Fruit fly (Drosophila melanogaster) whole organism, wandering third instar larva: ENCODE data around the gene CG32032.

Experiments used
- Abd-B ChIP-seq: fragments of >200 bp; optimal IDR thresholded peaks from 2 replicates; lab custom pipeline; 2017; ENCODE audit warnings: missing biosample characterization, missing genetic modification characterization
- CG32264 ChIP-seq: fragments of 200-800 bp; sonication (Bioruptor generic); optimal IDR thresholded peaks from 2 replicates; lab custom pipeline; 2016; ENCODE audit warnings: missing biosample characterization, missing genetic modification characterization
- CG9705 ChIP-seq: fragments of 200-800 bp; sonication (Bioruptor generic); optimal IDR thresholded peaks from 2 replicates; lab custom pipeline; 2018; ENCODE audit warnings: missing biosample characterization, mild to moderate bottlenecking, missing genetic modification characterization
- CrebA ChIP-seq: fragments of 200-800 bp; sonication (Bioruptor generic); optimal IDR thresholded peaks from 2 replicates; lab custom pipeline; 2016; ENCODE audit warnings: missing biosample characterization, mild to moderate bottlenecking, missing genetic modification characterization, borderline replicate concordance
- Dfd ChIP-seq: fragments of >200 bp; optimal IDR thresholded peaks from 2 replicates; lab custom pipeline; 2017; ENCODE audit warnings: missing biosample characterization, missing genetic modification characterization
- Dif ChIP-seq: fragments of 200-275, 200-300 bp; sonication (Bioruptor generic); optimal IDR thresholded peaks from 2 replicates; lab custom pipeline; 2018; ENCODE audit warnings: missing biosample characterization, missing genetic modification characterization; ENCODE audit not compliant: partially characterized antibody
- GATAd ChIP-seq: sonication (Bioruptor generic); optimal IDR thresholded peaks from 2 replicates; lab custom pipeline; 2016; ENCODE audit warnings: missing biosample characterization, missing genetic modification characterization
- HLH106 ChIP-seq: fragments of 200-800 bp; optimal IDR thresholded peaks from 3 replicates; lab custom pipeline; 2019; ENCODE audit warnings: missing biosample characterization, mild to moderate bottlenecking, missing genetic modification characterization, moderate library complexity
- Hnf4 ChIP-seq: fragments of 200-800 bp; sonication (Bioruptor generic); optimal IDR thresholded peaks from 2 replicates; lab custom pipeline; 2016; ENCODE audit warnings: missing biosample characterization, mild to moderate bottlenecking, missing genetic modification characterization
- Hr78 ChIP-seq: fragments of >200 bp; optimal IDR thresholded peaks from 2 replicates; lab custom pipeline; 2017; ENCODE audit warnings: missing biosample characterization, missing genetic modification characterization
- Hr83 ChIP-seq: fragments of 200-300 bp; sonication (Bioruptor generic); optimal IDR thresholded peaks from 2 replicates; lab custom pipeline; 2016; ENCODE audit warnings: missing biosample characterization, mild to moderate bottlenecking, missing genetic modification characterization, moderate library complexity; ENCODE audit not compliant: poor library complexity, severe bottlenecking
- Jra ChIP-seq: sonication (Bioruptor generic); optimal IDR thresholded peaks from 2 replicates; lab custom pipeline; 2016; ENCODE audit warnings: missing biosample characterization, missing genetic modification characterization
- Sp1 ChIP-seq: fragments of 200-800 bp; sonication (Bioruptor generic); optimal IDR thresholded peaks from 3 replicates; lab custom pipeline; 2019; ENCODE audit warnings: missing biosample characterization, mild to moderate bottlenecking, missing genetic modification characterization, moderate library complexity
- Vsx2 ChIP-seq: fragments of 200-300, 225-300 bp; sonication (Bioruptor generic); optimal IDR thresholded peaks from 2 replicates; lab custom pipeline; 2018; ENCODE audit warnings: missing biosample characterization, missing genetic modification characterization; ENCODE audit not compliant: partially characterized antibody
- br ChIP-seq: fragments of 200-800 bp; sonication (Bioruptor generic); optimal IDR thresholded peaks from 2 replicates; lab custom pipeline; 2016; ENCODE audit warnings: missing biosample characterization, missing genetic modification characterization
- dl ChIP-seq, 2 experiments: fragments of 175-275, 200-275 bp in 1 of 2; fragments of 200-275 bp in 1 of 2; sonication (Bioruptor generic); optimal IDR thresholded peaks; lab custom pipeline; 2018; ENCODE audit warnings: mild to moderate bottlenecking in 2 of 2, missing biosample characterization in 2 of 2, missing genetic modification characterization in 2 of 2, moderate library complexity in 2 of 2; ENCODE audit not compliant: partially characterized antibody in 2 of 2, insufficient read depth in 1 of 2
- dmrt93B ChIP-seq: fragments of 200-800 bp; sonication (Bioruptor generic); optimal IDR thresholded peaks from 2 replicates; lab custom pipeline; 2018; ENCODE audit warnings: missing biosample characterization, mild to moderate bottlenecking, missing genetic modification characterization
- dsf ChIP-seq: sonication (Bioruptor generic); optimal IDR thresholded peaks from 2 replicates; lab custom pipeline; 2016; ENCODE audit warnings: missing biosample characterization, missing genetic modification characterization, borderline replicate concordance
- ey ChIP-seq: fragments of 200-800 bp; sonication (Bioruptor generic); optimal IDR thresholded peaks from 2 replicates; lab custom pipeline; 2016; ENCODE audit warnings: missing biosample characterization, missing genetic modification characterization
- foxo ChIP-seq, 2 experiments: fragments of 200-800 bp; sonication (Bioruptor generic); optimal IDR thresholded peaks; 2 replicates in 1 of 2; 3 replicates in 1 of 2; lab custom pipeline; 2016 to 2017; ENCODE audit warnings: missing biosample characterization in 2 of 2, missing genetic modification characterization in 2 of 2
- fru ChIP-seq: fragments of 200-800 bp; sonication (Bioruptor generic); optimal IDR thresholded peaks from 3 replicates; lab custom pipeline; 2016; ENCODE audit warnings: missing biosample characterization, mild to moderate bottlenecking, missing genetic modification characterization
- h ChIP-seq: fragments of 200-800 bp; sonication (Bioruptor generic); optimal IDR thresholded peaks from 3 replicates; lab custom pipeline; 2016; ENCODE audit warnings: missing biosample characterization, mild to moderate bottlenecking, missing genetic modification characterization
- lola ChIP-seq: fragments of >200 bp; optimal IDR thresholded peaks from 2 replicates; lab custom pipeline; 2017; ENCODE audit warnings: missing biosample characterization, missing genetic modification characterization
- pan ChIP-seq: fragments of >200 bp; optimal IDR thresholded peaks from 2 replicates; lab custom pipeline; 2017
- rgr ChIP-seq: fragments of 200-800 bp; sonication (Bioruptor generic); optimal IDR thresholded peaks from 3 replicates; lab custom pipeline; 2016; ENCODE audit warnings: missing biosample characterization, mild to moderate bottlenecking, missing genetic modification characterization
- sage ChIP-seq: fragments of 200-800 bp; sonication (Bioruptor generic); optimal IDR thresholded peaks from 2 replicates; lab custom pipeline; 2016; ENCODE audit warnings: missing biosample characterization, mild to moderate bottlenecking, missing genetic modification characterization
- sv ChIP-seq: fragments of 200-800 bp; sonication (Bioruptor generic); optimal IDR thresholded peaks from 3 replicates; lab custom pipeline; 2016; ENCODE audit warnings: missing biosample characterization, missing genetic modification characterization
- tai ChIP-seq: sonication (Bioruptor generic); optimal IDR thresholded peaks from 2 replicates; lab custom pipeline; 2016; ENCODE audit warnings: missing biosample characterization, missing genetic modification characterization
- usp ChIP-seq: fragments of >200 bp; optimal IDR thresholded peaks from 2 replicates; lab custom pipeline; 2017; ENCODE audit warnings: missing biosample characterization, missing genetic modification characterization
- woc ChIP-seq: sonication (Bioruptor generic); optimal IDR thresholded peaks from 2 replicates; lab custom pipeline; 2016; ENCODE audit warnings: missing biosample characterization, mild to moderate bottlenecking, missing genetic modification characterization

CG32032 gene

dm6 chr3L:9057429-9058088 is 35.3 kb upstream of the CG32032 start (continued):
- peak; percentile 90 for TF ChIP-seq CG9705 (GFP tag; lab: Kevin White, UChicago)

dm6 chr3L:9059611-9060203 is 33.1 kb upstream of the CG32032 start:
- TF ChIP-seq Hr83 (GFP tag; lab: Kevin White, UChicago) (no peak), foxo (GFP tag; optimal IDR thresholded peaks at IDR 0.05; lab: Kevin White, UChicago) (no peak), tai (GFP tag; lab: Kevin White, UChicago) (no peak), br (GFP tag; lab: Kevin White, UChicago) (no peak), dl (GFP tag; optimal IDR thresholded peaks at IDR 0.05; lab: Kevin White, UChicago; ENCODE audit: insufficient read depth in 1 of 2, partially characterized antibody in 2 of 2) (no peak), sage (GFP tag; lab: Kevin White, UChicago) (no peak), dsf (no peak), ey (GFP tag; lab: Kevin White, UChicago) (no peak), Dfd (GFP tag; lab: Kevin White, UChicago) (no peak), usp (GFP tag; lab: Kevin White, UChicago) (no peak), Hr78 (GFP tag; lab: Kevin White, UChicago) (no peak), dmrt93B (GFP tag; lab: Kevin White, UChicago) (no peak), CG32264 (GFP tag; lab: Kevin White, UChicago) (no peak)

- TF ChIP-seq Vsx2 (GFP tag; lab: Kevin White, UChicago) (no peak), lola (GFP tag; lab: Kevin White, UChicago) (no peak), Hnf4 (GFP tag; lab: Kevin White, UChicago) (no peak)
- TF ChIP-seq, all 38 proteins: peak for 0
Observed at dm6 chr3L:9061449-9061848, 31.4 kb upstream of the CG32032 start.

- no peak for TF ChIP-seq rgr (GFP tag; lab: Kevin White, UChicago)
- no peak for TF ChIP-seq Hr83 (GFP tag; lab: Kevin White, UChicago)
- no peak for TF ChIP-seq Jra (GFP tag; lab: Kevin White, UChicago)
- no peak for TF ChIP-seq fru (GFP tag; lab: Kevin White, UChicago)
- TF ChIP-seq pan (lab: Kevin White, UChicago): no peak
- TF ChIP-seq Abd-B: no peak
- TF ChIP-seq usp (GFP tag; lab: Kevin White, UChicago): no peak
- TF ChIP-seq Vsx2 (GFP tag; lab: Kevin White, UChicago): no peak
- TF ChIP-seq sv (GFP tag; lab: Kevin White, UChicago): no peak
- no peak for TF ChIP-seq CG32264 (GFP tag; lab: Kevin White, UChicago)
- TF ChIP-seq sage (GFP tag; lab: Kevin White, UChicago): no peak
- TF ChIP-seq h (GFP tag; lab: Kevin White, UChicago): no peak
- no peak for TF ChIP-seq Dif (GFP tag; lab: Kevin White, UChicago)
- no peak for TF ChIP-seq HLH106
- no peak for TF ChIP-seq GATAd (GFP tag; lab: Kevin White, UChicago)
- no peak for TF ChIP-seq woc (GFP tag; lab: Kevin White, UChicago)
- no peak for TF ChIP-seq Sp1 (GFP tag; lab: Kevin White, UChicago)
Observed at dm6 chr3L:9062816-9063215, 30.0 kb upstream of the CG32032 start.

dm6 chr3L:9063607-9064006 is 29.2 kb upstream of the CG32032 start:
- TF ChIP-seq dmrt93B (GFP tag; lab: Kevin White, UChicago) (no peak), CrebA (GFP tag; lab: Kevin White, UChicago) (peak; percentile 16), Vsx2 (GFP tag; lab: Kevin White, UChicago) (no peak)
